Fruit fly (Drosophila melanogaster): ENCODE data around the gene eIF4EHP.

- no peak for TF ChIP-seq phol (tag; optimal IDR thresholded peaks at IDR 0.05)
- no peak for TF ChIP-seq CG3065 (GFP tag; optimal IDR thresholded peaks at IDR 0.05)
- no peak for TF ChIP-seq D19B (GFP tag; optimal IDR thresholded peaks at IDR 0.05)
- TF ChIP-seq CG11695 (GFP tag; IDR thresholded peaks at IDR 0.05), result 0 out of 3 replicates have a peak, but pooled peaks have one; percentile 18
- no peak for TF ChIP-seq CG17186 (GFP tag; optimal IDR thresholded peaks at IDR 0.05)
- no peak for TF ChIP-seq CG17912 (GFP tag; optimal IDR thresholded peaks at IDR 0.05)
- no peak for TF ChIP-seq dimm (GFP tag; IDR thresholded peaks at IDR 0.05)
These were observed 39.9 kb downstream of the eIF4EHP start for dm6 chr3R:24068830-24069229.
